Worm (Caenorhabditis elegans): ENCODE data around the gene jun-1.

jun-1 gene

DNA sequence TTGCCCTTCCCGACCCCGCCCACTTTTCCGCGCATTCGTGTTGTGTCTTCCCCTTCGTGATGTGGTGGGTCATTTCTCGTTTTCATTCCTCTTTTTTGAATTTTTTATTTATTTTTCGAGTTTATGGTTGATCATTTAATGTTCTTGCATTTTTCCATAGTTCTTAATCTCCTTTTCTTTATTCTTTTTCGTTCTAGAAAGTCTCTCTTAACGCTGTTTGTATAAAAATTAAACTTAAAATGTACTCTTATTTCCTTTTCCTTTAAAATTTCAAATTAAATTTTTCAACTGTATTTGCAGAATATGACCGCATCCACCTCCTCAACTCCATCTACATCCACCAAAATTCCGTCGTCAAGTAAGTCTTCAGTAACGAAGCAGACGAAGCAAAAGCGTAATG is 26.6 kb upstream of the jun-1 start, which contains the start of gene hlh-3:
TSS of gene hlh-3 (plus strand) at position 301 of the 400 bp plus-strand sequence.
- TF ChIP-seq cog-1 (tag; optimal IDR thresholded peaks at IDR 0.05) (no peak), med-1 (GFP tag; optimal IDR thresholded peaks at IDR 0.05; ENCODE audit: insufficient read depth) (no peak), T22C8.4 (GFP tag; IDR thresholded peaks at IDR 0.05) (no peak), ztf-29 (GFP tag; IDR thresholded peaks at IDR 0.05) (no peak), flt-1 (GFP tag; IDR thresholded peaks at IDR 0.05) (no peak), klf-2 (GFP tag; conservative IDR thresholded peaks at IDR 0.05) (no peak), ztf-23 (GFP tag; IDR thresholded peaks at IDR 0.05) (no peak), ref-1 (GFP tag; conservative IDR thresholded peaks at IDR 0.05) (no peak), tab-1 (GFP tag; IDR thresholded peaks at IDR 0.05) (no peak)

DNA sequence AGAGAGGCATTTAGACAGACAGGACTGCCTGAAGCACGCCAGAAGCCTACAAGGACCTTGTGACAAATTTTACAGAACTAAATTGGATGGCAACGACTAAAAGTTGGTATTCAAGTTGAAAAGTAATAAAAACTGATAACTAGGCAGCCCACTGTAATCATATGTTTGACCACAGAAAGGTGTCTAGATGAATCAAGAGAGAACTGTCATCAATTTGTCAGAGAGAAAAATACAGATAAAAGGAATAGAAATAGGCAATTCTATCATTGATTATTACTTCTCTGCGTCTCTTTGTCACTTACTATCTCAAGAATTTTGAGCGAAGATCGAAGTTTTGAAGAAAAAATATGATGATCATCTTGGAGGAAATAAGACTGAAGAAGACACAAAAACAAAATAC is 20.0 kb upstream of the jun-1 start:
- TF ChIP-seq ref-1 (GFP tag; conservative IDR thresholded peaks at IDR 0.05) (no peak), klf-2 (GFP tag; conservative IDR thresholded peaks at IDR 0.05) (no peak), ztf-23 (GFP tag; IDR thresholded peaks at IDR 0.05) (no peak), cog-1 (tag; optimal IDR thresholded peaks at IDR 0.05) (no peak), med-1 (GFP tag; optimal IDR thresholded peaks at IDR 0.05; ENCODE audit: insufficient read depth) (no peak), tab-1 (GFP tag; IDR thresholded peaks at IDR 0.05) (no peak), ztf-29 (GFP tag; IDR thresholded peaks at IDR 0.05) (no peak), T22C8.4 (GFP tag; IDR thresholded peaks at IDR 0.05) (no peak), flt-1 (GFP tag; IDR thresholded peaks at IDR 0.05) (no peak)

DNA sequence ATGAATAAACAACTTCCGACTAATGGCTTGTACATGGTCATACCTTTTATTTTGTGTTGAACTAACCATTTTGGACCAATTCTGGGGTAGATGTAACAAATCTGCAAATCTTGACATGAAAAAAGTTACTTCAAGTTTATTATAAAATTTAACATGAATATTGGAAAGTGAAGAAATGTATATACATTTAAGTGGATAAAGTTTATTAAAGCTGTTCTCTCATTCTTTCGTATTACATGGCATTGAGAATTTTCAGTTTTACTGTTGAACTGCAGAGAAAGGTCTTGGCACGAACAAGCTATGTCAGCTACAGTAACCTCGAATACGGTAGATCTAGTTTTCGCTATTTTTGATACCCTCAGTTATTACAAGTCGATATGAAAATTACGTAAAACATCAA is 19.4 kb upstream of the jun-1 start, which contains the start of gene C07H4.1:
TSS of gene C07H4.1 (minus strand) at position 101 of the 400 bp plus-strand sequence.
- TF ChIP-seq ztf-29 (GFP tag; IDR thresholded peaks at IDR 0.05): no peak
- TF ChIP-seq flt-1 (GFP tag; IDR thresholded peaks at IDR 0.05): no peak
- TF ChIP-seq tab-1 (GFP tag; IDR thresholded peaks at IDR 0.05): no peak
- TF ChIP-seq cog-1 (tag; optimal IDR thresholded peaks at IDR 0.05): no peak
- TF ChIP-seq klf-2 (GFP tag; conservative IDR thresholded peaks at IDR 0.05): no peak

DNA sequence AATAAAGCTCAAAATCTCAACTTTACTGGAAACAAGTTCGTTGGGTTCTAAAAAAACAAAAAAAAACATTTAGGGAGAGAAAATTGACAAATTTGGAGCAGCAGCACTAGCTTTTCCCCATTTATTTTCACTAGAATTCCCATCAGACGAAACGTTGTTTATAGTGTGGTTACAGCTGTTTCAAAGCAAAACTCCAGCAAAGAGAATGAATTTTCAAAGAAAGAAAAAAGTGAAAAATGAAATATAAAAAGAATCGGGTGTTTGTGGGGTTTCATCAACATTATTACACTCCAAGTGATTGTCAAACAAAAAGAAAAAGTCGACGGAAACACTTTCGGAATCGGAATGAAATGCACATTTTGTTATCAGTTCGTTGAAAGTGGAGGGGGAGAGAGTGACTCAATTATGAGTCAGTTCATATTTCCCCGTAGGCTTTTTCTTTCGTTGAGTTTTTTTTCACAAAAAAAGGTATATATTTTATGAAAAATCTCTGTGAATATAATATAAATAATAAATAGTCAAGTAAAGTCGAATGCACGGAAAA is 18.6 kb upstream of the jun-1 start:
- TF ChIP-seq ref-1 (GFP tag; conservative IDR thresholded peaks at IDR 0.05) (no peak), ztf-29 (GFP tag; IDR thresholded peaks at IDR 0.05) (no peak), ztf-23 (GFP tag; IDR thresholded peaks at IDR 0.05) (no peak), flt-1 (GFP tag; IDR thresholded peaks at IDR 0.05) (no peak), klf-2 (GFP tag; conservative IDR thresholded peaks at IDR 0.05) (no peak), cog-1 (tag; optimal IDR thresholded peaks at IDR 0.05) (no peak), tab-1 (GFP tag; IDR thresholded peaks at IDR 0.05) (no peak), med-1 (GFP tag; optimal IDR thresholded peaks at IDR 0.05; ENCODE audit: insufficient read depth) (no peak)

- no peak for TF ChIP-seq ztf-29 (GFP tag; IDR thresholded peaks at IDR 0.05)
- no peak for TF ChIP-seq ztf-23 (GFP tag; IDR thresholded peaks at IDR 0.05)
- TF ChIP-seq flt-1 (GFP tag; IDR thresholded peaks at IDR 0.05): no peak
- no peak for TF ChIP-seq T22C8.4 (GFP tag; IDR thresholded peaks at IDR 0.05)
- TF ChIP-seq med-1 (GFP tag; optimal IDR thresholded peaks at IDR 0.05; ENCODE audit: insufficient read depth): no peak
- TF ChIP-seq klf-2 (GFP tag; conservative IDR thresholded peaks at IDR 0.05): no peak
- no peak for TF ChIP-seq tab-1 (GFP tag; IDR thresholded peaks at IDR 0.05)
- no peak for TF ChIP-seq ref-1 (GFP tag; conservative IDR thresholded peaks at IDR 0.05)
- no peak for TF ChIP-seq cog-1 (tag; optimal IDR thresholded peaks at IDR 0.05)
Observed at ce11 chrII:9097302-9097701, 15.7 kb upstream of the jun-1 start.

- TF ChIP-seq ref-1 (GFP tag; conservative IDR thresholded peaks at IDR 0.05) (no peak), T22C8.4 (GFP tag; IDR thresholded peaks at IDR 0.05) (no peak), med-1 (GFP tag; optimal IDR thresholded peaks at IDR 0.05; ENCODE audit: insufficient read depth) (no peak), flt-1 (GFP tag; IDR thresholded peaks at IDR 0.05) (no peak), tab-1 (GFP tag; IDR thresholded peaks at IDR 0.05) (no peak), cog-1 (tag; optimal IDR thresholded peaks at IDR 0.05) (no peak), klf-2 (GFP tag; conservative IDR thresholded peaks at IDR 0.05) (no peak), ztf-23 (GFP tag; IDR thresholded peaks at IDR 0.05) (no peak), ztf-29 (GFP tag; IDR thresholded peaks at IDR 0.05) (no peak)
Observed at ce11 chrII:9098505-9098904, 14.5 kb upstream of the jun-1 start, which contains the start of gene clh-5. TSS of gene clh-5 (minus strand) at chrII:9098605.

DNA sequence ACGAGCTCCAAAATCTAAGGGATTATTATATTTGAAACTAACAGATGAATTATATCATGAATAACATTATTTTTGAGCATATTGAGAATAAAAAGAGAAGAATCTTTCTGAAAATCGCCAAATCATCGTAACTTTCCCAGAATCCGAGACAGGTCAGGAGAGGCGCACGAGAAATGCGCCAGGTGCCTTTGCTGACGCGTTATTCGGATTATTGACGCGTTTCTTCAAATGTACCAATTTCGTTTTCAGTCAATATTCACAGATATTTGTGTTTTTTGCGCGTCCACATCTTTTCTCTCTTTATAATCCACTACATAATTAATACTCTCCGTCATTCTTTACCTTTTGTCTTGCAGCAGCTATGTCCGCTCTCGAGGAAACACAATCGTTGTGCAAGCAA is 13.9 kb upstream of the jun-1 start, which contains the start of gene T24H10.1:
TSS of gene T24H10.1 (plus strand) at position 355 of the 400 bp plus-strand sequence.
- TF ChIP-seq ztf-23 (GFP tag; IDR thresholded peaks at IDR 0.05): no peak
- no peak for TF ChIP-seq T22C8.4 (GFP tag; IDR thresholded peaks at IDR 0.05)
- no peak for TF ChIP-seq med-1 (GFP tag; optimal IDR thresholded peaks at IDR 0.05; ENCODE audit: insufficient read depth)
- no peak for TF ChIP-seq flt-1 (GFP tag; IDR thresholded peaks at IDR 0.05)
- no peak for TF ChIP-seq cog-1 (tag; optimal IDR thresholded peaks at IDR 0.05)
- no peak for TF ChIP-seq ztf-29 (GFP tag; IDR thresholded peaks at IDR 0.05)
- TF ChIP-seq ref-1 (GFP tag; conservative IDR thresholded peaks at IDR 0.05): no peak
- no peak for TF ChIP-seq tab-1 (GFP tag; IDR thresholded peaks at IDR 0.05)
- no peak for TF ChIP-seq klf-2 (GFP tag; conservative IDR thresholded peaks at IDR 0.05)

DNA sequence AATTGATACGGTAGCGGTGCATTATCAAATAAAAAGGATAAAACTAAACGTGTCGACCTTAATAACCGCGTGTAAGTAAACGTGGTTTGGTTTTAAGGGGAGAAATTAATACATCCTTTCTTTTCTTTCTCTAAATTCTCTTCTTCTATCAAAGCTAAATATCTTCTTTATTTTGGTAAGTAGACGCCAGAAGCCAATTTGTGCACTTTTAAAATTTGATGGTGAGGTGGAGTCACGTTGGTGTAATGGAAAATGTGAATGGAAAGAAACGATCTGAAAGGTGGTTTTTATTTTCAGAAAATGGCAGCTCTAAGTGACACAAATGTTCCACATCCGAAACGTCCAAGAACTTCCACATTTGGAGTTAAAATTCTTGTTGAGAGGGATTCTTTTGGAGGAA is 12.2 kb upstream of the jun-1 start, which contains the start of gene T24H10.5:
TSS of gene T24H10.5 (plus strand) at position 301 of the 400 bp plus-strand sequence.
- TF ChIP-seq med-1 (GFP tag; optimal IDR thresholded peaks at IDR 0.05; ENCODE audit: insufficient read depth): no peak
- TF ChIP-seq ztf-23 (GFP tag; IDR thresholded peaks at IDR 0.05): no peak
- TF ChIP-seq flt-1 (GFP tag; IDR thresholded peaks at IDR 0.05): no peak
- TF ChIP-seq tab-1 (GFP tag; IDR thresholded peaks at IDR 0.05): no peak
- no peak for TF ChIP-seq ztf-29 (GFP tag; IDR thresholded peaks at IDR 0.05)
- TF ChIP-seq ref-1 (GFP tag; conservative IDR thresholded peaks at IDR 0.05): no peak
- no peak for TF ChIP-seq T22C8.4 (GFP tag; IDR thresholded peaks at IDR 0.05)
- no peak for TF ChIP-seq klf-2 (GFP tag; conservative IDR thresholded peaks at IDR 0.05)
- no peak for TF ChIP-seq cog-1 (tag; optimal IDR thresholded peaks at IDR 0.05)

DNA sequence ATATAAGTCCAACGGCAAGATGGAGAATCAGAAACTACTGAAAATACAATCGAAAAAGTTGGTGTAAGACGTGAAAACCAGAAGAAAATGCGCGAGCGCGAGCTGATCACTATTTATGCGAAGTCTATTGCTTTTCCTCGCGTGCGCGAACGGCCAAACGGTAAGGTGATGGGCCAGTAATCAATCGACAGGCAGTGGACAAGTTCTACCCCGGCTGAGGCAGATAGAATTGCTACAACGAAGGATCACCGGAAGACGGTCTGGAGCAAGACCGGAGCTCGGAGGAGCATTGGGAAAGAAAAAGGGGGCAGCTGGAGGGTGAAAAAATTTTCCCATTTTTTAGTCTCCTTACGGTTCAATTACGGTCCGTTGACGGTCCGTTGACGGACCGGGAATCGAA is 10.3 kb upstream of the jun-1 start:
- TF ChIP-seq T22C8.4 (GFP tag; IDR thresholded peaks at IDR 0.05) (peak; percentile 21; the same call in 1 of the 2 replicates), flt-1 (GFP tag; IDR thresholded peaks at IDR 0.05) (peak; percentile 89), klf-2 (GFP tag; conservative IDR thresholded peaks at IDR 0.05) (0 out of 2 replicates have a peak, but pooled peaks have one; percentile 14), ztf-23 (GFP tag; IDR thresholded peaks at IDR 0.05) (peak; percentile 60; the same call in 1 of the 2 replicates), ref-1 (GFP tag; conservative IDR thresholded peaks at IDR 0.05) (0 out of 2 replicates have a peak, but pooled peaks have one; percentile 28), tab-1 (GFP tag; IDR thresholded peaks at IDR 0.05) (peak; percentile 83), ztf-29 (GFP tag; IDR thresholded peaks at IDR 0.05) (0 out of 2 replicates have a peak, but pooled peaks have one; percentile 28)

All from whole organism, midembryonic.